Fruit fly (Drosophila melanogaster) whole organism, prepupa: Measurements from ENCODE around the gene tal-AA.

Source experiments
- CG6163 ChIP-seq: fragments of 200-800 bp; sonication (Bioruptor generic); IDR thresholded peaks from 3 replicates; pipeline ENCODE4 v1.3.6; 2022; ENCODE audit warnings: missing biosample characterization, missing genetic modification characterization
- CG8119 ChIP-seq: fragments of 200-800 bp; sonication (Bioruptor generic); IDR thresholded peaks from 3 replicates; pipeline ENCODE4 v1.3.6; 2022; ENCODE audit warnings: missing biosample characterization, missing genetic modification characterization
- Sox102F ChIP-seq: fragments of 200-800 bp; sonication (Bioruptor generic); optimal IDR thresholded peaks from 2 replicates; lab custom pipeline; 2016; ENCODE audit warnings: missing biosample characterization, mild to moderate bottlenecking, missing genetic modification characterization

DNA sequence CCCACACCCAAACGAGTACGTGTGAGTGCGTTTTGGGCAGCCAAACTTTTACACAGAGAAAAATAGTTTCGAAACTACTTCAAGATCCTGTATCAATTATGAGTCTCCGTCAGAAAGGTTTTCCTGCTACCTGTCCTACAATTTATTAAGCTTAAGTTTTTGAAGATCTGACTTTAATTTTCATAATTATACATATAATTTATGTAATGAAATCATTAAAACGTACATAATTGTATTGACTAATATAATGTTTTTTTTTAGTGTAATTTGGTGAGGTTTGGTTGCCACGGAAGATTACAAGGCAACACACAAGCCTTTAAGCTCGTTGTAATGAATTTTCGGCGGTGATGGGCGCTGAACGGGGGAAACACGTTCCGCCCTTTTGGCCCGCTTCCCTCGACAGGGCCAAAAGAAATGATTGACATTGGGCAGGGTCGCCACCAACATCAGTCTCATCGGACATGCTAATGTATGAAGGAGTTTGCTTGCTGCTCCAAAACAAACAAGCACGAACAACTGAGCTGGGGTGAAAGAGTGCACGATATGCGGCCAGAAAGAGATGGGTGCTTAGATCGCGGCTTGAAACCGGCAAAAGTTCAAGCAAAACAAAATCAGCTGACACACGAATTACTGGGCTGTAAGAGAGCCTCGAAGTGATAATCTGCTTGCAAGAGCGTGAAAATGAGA, 18.8 kb upstream of the tal-AA start:
- TF ChIP-seq Sox102F (GFP tag; lab: Kevin White, UChicago) = peak; percentile 84
- TF ChIP-seq CG8119 (GFP tag; lab: Robert Waterston, UW) = peak; percentile 61; the same call in 1 of the 3 replicates
- peak; percentile 19; the same call in 2 of the 3 replicates for TF ChIP-seq CG6163 (GFP tag; lab: Robert Waterston, UW)
